Fruit fly (Drosophila melanogaster): ENCODE results near the gene Adgf-A.

DNA sequence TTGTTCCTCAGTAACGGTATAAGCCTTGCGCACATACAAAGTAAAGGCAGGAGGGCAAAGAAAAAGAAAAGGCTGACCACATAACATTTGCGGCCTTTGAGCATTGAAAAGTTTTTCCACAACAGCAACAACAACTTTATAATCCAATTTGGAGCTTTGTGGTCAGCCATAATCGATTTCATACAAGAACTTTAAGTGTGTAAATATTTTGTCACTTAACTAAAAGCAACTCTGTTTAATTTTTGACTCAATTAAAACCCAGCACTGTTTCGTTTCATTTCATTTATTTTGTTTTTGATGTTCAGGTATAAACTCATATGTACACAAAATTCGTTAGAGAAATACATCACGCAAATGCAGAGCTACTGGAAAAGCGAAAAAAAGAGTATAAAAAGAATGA, 33.5 kb upstream of the Adgf-A start, which contains the start of gene CG42816:
- TF ChIP-seq h (optimal IDR thresholded peaks at IDR 0.05): no peak
- TF ChIP-seq Sin3A (optimal IDR thresholded peaks at IDR 0.05): no peak
- no peak for TF ChIP-seq insv (optimal IDR thresholded peaks at IDR 0.05)
- TF ChIP-seq Myc (optimal IDR thresholded peaks at IDR 0.05): no peak
- no peak for TF ChIP-seq ttk (optimal IDR thresholded peaks at IDR 0.05)
- no peak for TF ChIP-seq psq (optimal IDR thresholded peaks at IDR 0.05)

All from Kc167 (cell line).